Fruit fly (Drosophila melanogaster) whole organism, adult: Measurements from ENCODE around the gene Nasp.

Experiments used
- CG14711 ChIP-seq: fragments of 200-800 bp; sonication (Bioruptor generic); optimal IDR thresholded peaks from 2 replicates; lab custom pipeline; 2018; ENCODE audit warnings: missing biosample characterization, mild to moderate bottlenecking, missing genetic modification characterization, moderate library complexity
- CG7101 ChIP-seq: fragments of 200-800 bp; sonication (Bioruptor generic); optimal IDR thresholded peaks from 2 replicates; lab custom pipeline; 2018; ENCODE audit warnings: missing biosample characterization, mild to moderate bottlenecking, missing genetic modification characterization, moderate library complexity
- Clk ChIP-seq: fragments of 200-800 bp; sonication (Bioruptor generic); optimal IDR thresholded peaks from 2 replicates; lab custom pipeline; 2017; ENCODE audit warnings: missing biosample characterization, missing genetic modification characterization
- Crg-1 ChIP-seq: fragments of 200-800 bp; sonication (Bioruptor generic); optimal IDR thresholded peaks from 2 replicates; lab custom pipeline; 2016; ENCODE audit warnings: missing biosample characterization, missing genetic modification characterization
- Hr96 ChIP-seq: fragments of 200-800 bp; sonication (Bioruptor generic); optimal IDR thresholded peaks from 2 replicates; lab custom pipeline; 2016; ENCODE audit warnings: missing biosample characterization, missing genetic modification characterization
- bab1 ChIP-seq: fragments of 200-800 bp; sonication (Bioruptor generic); optimal IDR thresholded peaks from 3 replicates; lab custom pipeline; 2019; ENCODE audit warnings: missing biosample characterization, mild to moderate bottlenecking, missing genetic modification characterization, moderate library complexity
- cic ChIP-seq: fragments of 200-800 bp; sonication (Bioruptor generic); optimal IDR thresholded peaks from 2 replicates; lab custom pipeline; 2017; ENCODE audit warnings: missing biosample characterization, mild to moderate bottlenecking, missing genetic modification characterization, moderate library complexity
- kay ChIP-seq: fragments of 200-800 bp; sonication (Bioruptor generic); peaks from one replicate; lab custom pipeline; 2016; ENCODE audit warnings: missing biosample characterization, missing genetic modification characterization, borderline replicate concordance
- ovo ChIP-seq: fragments of 200-800 bp; sonication (Bioruptor generic); optimal IDR thresholded peaks from 2 replicates; lab custom pipeline; 2016; ENCODE audit warnings: missing biosample characterization, missing genetic modification characterization
- pad ChIP-seq: fragments of 200-800 bp; sonication (Bioruptor generic); optimal IDR thresholded peaks from 3 replicates; lab custom pipeline; 2017; ENCODE audit warnings: missing biosample characterization, missing genetic modification characterization, mild to moderate bottlenecking, moderate library complexity, missing genetic modification reagents
- tj ChIP-seq: fragments of 200-800 bp; sonication (Bioruptor generic); optimal IDR thresholded peaks from 3 replicates; lab custom pipeline; 2017; ENCODE audit warnings: missing biosample characterization, mild to moderate bottlenecking, missing genetic modification characterization, moderate library complexity
- toe ChIP-seq: fragments of 200-800 bp; sonication (Bioruptor generic); optimal IDR thresholded peaks from 2 replicates; lab custom pipeline; 2016; ENCODE audit warnings: missing biosample characterization, missing genetic modification characterization

DNA sequence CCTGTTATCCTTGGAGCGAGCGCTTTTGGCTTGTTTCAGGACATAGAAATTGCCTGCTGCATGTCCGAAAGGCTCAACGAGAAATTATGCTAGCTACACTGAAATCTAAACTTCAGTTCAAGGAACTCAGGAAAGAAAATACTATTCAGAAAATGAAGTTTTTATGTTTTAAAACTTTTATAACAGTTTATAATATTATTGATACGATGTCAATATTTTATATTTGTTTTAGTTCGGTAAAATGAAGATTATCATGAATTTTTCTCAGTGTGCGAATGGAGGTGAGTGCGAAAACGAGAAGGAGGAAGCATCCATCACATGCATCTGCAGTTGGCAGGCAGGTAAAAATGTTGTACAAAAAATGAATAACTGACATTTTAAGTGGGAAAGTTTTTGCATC lies 1.2 kb upstream of the Nasp start:
- TF ChIP-seq kay (GFP tag; lab: Kevin White, UChicago), result no peak
- TF ChIP-seq ovo (GFP tag; lab: Kevin White, UChicago), result peak; percentile 47
- peak; percentile 73 for TF ChIP-seq bab1
- no peak for TF ChIP-seq tj (GFP tag; lab: Kevin White, UChicago)
- peak; percentile 34 for TF ChIP-seq CG7101
- no peak for TF ChIP-seq pad (GFP tag; lab: Kevin White, UChicago)
- TF ChIP-seq Clk (GFP tag; lab: Kevin White, UChicago), result no peak
- no peak for TF ChIP-seq cic (GFP tag; lab: Kevin White, UChicago)
- TF ChIP-seq toe (GFP tag; lab: Kevin White, UChicago), result no peak
- no peak for TF ChIP-seq Hr96
- TF ChIP-seq Crg-1 (GFP tag; lab: Kevin White, UChicago), result no peak
- peak; percentile 54 for TF ChIP-seq CG14711 (tag; lab: Kevin White, UChicago)
